Worm (Caenorhabditis elegans): ENCODE results near the gene W02A2.9.

Gene W02A2.9

ce11 chrIV:13386903-13387302 lies 39.4 kb downstream of the W02A2.9 start, which contains the start of gene lsm-3:
TSS of gene lsm-3 (plus strand) at chrIV:13387203.
- TF ChIP-seq tbx-8 (GFP tag; optimal IDR thresholded peaks at IDR 0.05), result no peak
- no peak for TF ChIP-seq ham-2 (GFP tag; optimal IDR thresholded peaks at IDR 0.05)
- no peak for TF ChIP-seq nhr-28 (tag; optimal IDR thresholded peaks at IDR 0.05)
- TF ChIP-seq M03D4.4 (tag; optimal IDR thresholded peaks at IDR 0.05), result no peak
- TF ChIP-seq lin-13 (tag; optimal IDR thresholded peaks at IDR 0.05), result no peak
- no peak for TF ChIP-seq mep-1 (tag; optimal IDR thresholded peaks at IDR 0.05)
- TF ChIP-seq drap-1 (GFP tag; optimal IDR thresholded peaks at IDR 0.05), result no peak

- TF ChIP-seq nhr-237 (tag; optimal IDR thresholded peaks at IDR 0.05) (peak; percentile 3), nhr-12 (tag; optimal IDR thresholded peaks at IDR 0.05) (no peak)
Observed at ce11 chrIV:13388779-13389178, 41.3 kb downstream of the W02A2.9 start.

- TF ChIP-seq ces-1 (GFP tag; optimal IDR thresholded peaks at IDR 0.05) (no peak), ztf-11 (tag; optimal IDR thresholded peaks at IDR 0.05) (no peak), pha-4 (tag; optimal IDR thresholded peaks at IDR 0.05) (no peak), mab-5 (tag; optimal IDR thresholded peaks at IDR 0.05) (no peak), ceh-83 (GFP tag; optimal IDR thresholded peaks at IDR 0.05) (no peak), lin-13 (tag; optimal IDR thresholded peaks at IDR 0.05) (no peak), flh-1 (GFP tag; optimal IDR thresholded peaks at IDR 0.05) (no peak), elt-3 (tag; optimal IDR thresholded peaks at IDR 0.05) (no peak), cnd-1 (tag; optimal IDR thresholded peaks at IDR 0.05) (no peak), lin-32 (GFP tag; optimal IDR thresholded peaks at IDR 0.05) (no peak), blmp-1 (tag; optimal IDR thresholded peaks at IDR 0.05) (no peak), unc-120 (tag; optimal IDR thresholded peaks at IDR 0.05; ENCODE audit: poor library complexity, severe bottlenecking) (no peak), nhr-28 (tag; optimal IDR thresholded peaks at IDR 0.05) (no peak), lsy-2 (tag; optimal IDR thresholded peaks at IDR 0.05) (no peak), M03D4.4 (tag; optimal IDR thresholded peaks at IDR 0.05) (no peak), elt-1 (tag; optimal IDR thresholded peaks at IDR 0.05; ENCODE audit: borderline replicate concordance, insufficient read depth) (no peak)
Observed at ce11 chrIV:13389237-13389636, 41.8 kb downstream of the W02A2.9 start.

- TF ChIP-seq ztf-11 (tag; optimal IDR thresholded peaks at IDR 0.05) (no peak), ceh-39 (tag; optimal IDR thresholded peaks at IDR 0.05) (no peak), ham-2 (GFP tag; optimal IDR thresholded peaks at IDR 0.05) (no peak), nhr-76 (tag; optimal IDR thresholded peaks at IDR 0.05) (no peak)
Observed at ce11 chrIV:13390770-13391169, 43.3 kb downstream of the W02A2.9 start.

ce11 chrIV:13392230-13392629 lies 44.8 kb downstream of the W02A2.9 start:
- TF ChIP-seq pha-4 (tag; optimal IDR thresholded peaks at IDR 0.05) (no peak), nhr-237 (tag; optimal IDR thresholded peaks at IDR 0.05) (no peak), unc-62 (GFP tag; optimal IDR thresholded peaks at IDR 0.05) (no peak), nhr-28 (tag; optimal IDR thresholded peaks at IDR 0.05) (no peak), unc-39 (tag; optimal IDR thresholded peaks at IDR 0.05) (no peak), lsy-2 (tag; optimal IDR thresholded peaks at IDR 0.05) (no peak), flh-1 (GFP tag; optimal IDR thresholded peaks at IDR 0.05) (no peak), nhr-2 (tag; optimal IDR thresholded peaks at IDR 0.05) (no peak), mls-2 (tag; optimal IDR thresholded peaks at IDR 0.05) (no peak), ceh-39 (tag; optimal IDR thresholded peaks at IDR 0.05) (no peak), sem-2 (GFP tag; optimal IDR thresholded peaks at IDR 0.05) (no peak), snpc-4 (tag; optimal IDR thresholded peaks at IDR 0.05) (no peak), elt-3 (tag; optimal IDR thresholded peaks at IDR 0.05) (no peak), hlh-1 (tag; optimal IDR thresholded peaks at IDR 0.05) (no peak), ztf-11 (tag; optimal IDR thresholded peaks at IDR 0.05) (no peak), ceh-43 (GFP tag; optimal IDR thresholded peaks at IDR 0.05) (no peak), ceh-83 (GFP tag; optimal IDR thresholded peaks at IDR 0.05) (no peak), bed-3 (GFP tag; optimal IDR thresholded peaks at IDR 0.05) (no peak), tbx-8 (GFP tag; optimal IDR thresholded peaks at IDR 0.05) (no peak)

All from whole organism, mixed stage, embryonic.